Worm (Caenorhabditis elegans) whole organism, mixed stage, embryonic: ENCODE results near the gene C17F4.3.
"Not testable (repeated sequence)": the region's sequence is repeated elsewhere in the genome, so short reads cannot be mapped to it uniquely, and the experiment has no call there.

Experiments used
- M03D4.4 ChIP-seq: sonication (generic microtip); optimal IDR thresholded peaks from 2 replicates; lab custom pipeline; 2017; ENCODE audit warnings: mild to moderate bottlenecking, missing genetic modification characterization, missing compliant biosample characterization
- bed-3 ChIP-seq: fragments of 200-800 bp; sonication (Bioruptor generic); optimal IDR thresholded peaks from 3 replicates; lab custom pipeline; 2018; ENCODE audit warnings: mild to moderate bottlenecking, missing genetic modification characterization, moderate library complexity, missing compliant biosample characterization
- blmp-1 ChIP-seq: fragments of 150-350 bp; optimal IDR thresholded peaks from 2 replicates; lab custom pipeline; 2014; ENCODE audit warnings: missing biosample characterization, missing genetic modification characterization
- ceh-39 ChIP-seq: fragments of 150-350 bp; optimal IDR thresholded peaks from 2 replicates; lab custom pipeline; 2014; ENCODE audit warnings: missing biosample characterization, missing genetic modification characterization
- ceh-43 ChIP-seq: fragments of 200-800 bp; sonication (Bioruptor generic); optimal IDR thresholded peaks from 2 replicates; lab custom pipeline; 2018; ENCODE audit warnings: mild to moderate bottlenecking, missing genetic modification characterization, moderate library complexity, missing compliant biosample characterization
- ceh-83 ChIP-seq: fragments of 200-800 bp; sonication (Bioruptor generic); optimal IDR thresholded peaks from 2 replicates; lab custom pipeline; 2018; ENCODE audit warnings: mild to moderate bottlenecking, missing genetic modification characterization, missing compliant biosample characterization
- ces-1 ChIP-seq: fragments of 150-350 bp; optimal IDR thresholded peaks from 2 replicates; lab custom pipeline; 2014; ENCODE audit warnings: missing biosample characterization, missing genetic modification reagents, missing genetic modification characterization
- cnd-1 ChIP-seq: fragments of 200-800 bp; sonication (Bioruptor generic); optimal IDR thresholded peaks from 2 replicates; lab custom pipeline; 2018; ENCODE audit warnings: mild to moderate bottlenecking, missing genetic modification characterization, missing compliant biosample characterization
- drap-1 ChIP-seq: fragments of 200-800 bp; sonication (Bioruptor generic); optimal IDR thresholded peaks from 3 replicates; lab custom pipeline; 2018; ENCODE audit warnings: mild to moderate bottlenecking, missing genetic modification characterization, missing compliant biosample characterization
- elt-1 ChIP-seq: sonication (generic microtip); optimal IDR thresholded peaks from 2 replicates; lab custom pipeline; 2017; ENCODE audit warnings: missing genetic modification characterization, mild to moderate bottlenecking, missing compliant biosample characterization, antibody characterized with exemption, moderate library complexity, borderline replicate concordance; ENCODE audit not compliant: insufficient read depth
- elt-3 ChIP-seq: fragments of 150-350 bp; optimal IDR thresholded peaks from 2 replicates; lab custom pipeline; 2014; ENCODE audit warnings: missing biosample characterization, missing genetic modification characterization
- flh-1 ChIP-seq: fragments of 200-800 bp; sonication (Bioruptor generic); optimal IDR thresholded peaks from 2 replicates; lab custom pipeline; 2018; ENCODE audit warnings: mild to moderate bottlenecking, missing genetic modification characterization, moderate library complexity, missing compliant biosample characterization
- ham-2 ChIP-seq: fragments of 200-800 bp; sonication (Bioruptor generic); optimal IDR thresholded peaks from 2 replicates; lab custom pipeline; 2018; ENCODE audit warnings: mild to moderate bottlenecking, missing genetic modification characterization, missing compliant biosample characterization
- lin-13 ChIP-seq: fragments of 150-350 bp; optimal IDR thresholded peaks from 2 replicates; lab custom pipeline; 2014; ENCODE audit warnings: missing biosample characterization, missing genetic modification characterization
- lin-32 ChIP-seq: fragments of 200-800 bp; sonication (Bioruptor generic); optimal IDR thresholded peaks from 2 replicates; lab custom pipeline; 2018; ENCODE audit warnings: mild to moderate bottlenecking, missing genetic modification characterization, missing compliant biosample characterization
- lsy-2 ChIP-seq: fragments of 150-350 bp; optimal IDR thresholded peaks from 2 replicates; lab custom pipeline; 2014; ENCODE audit warnings: missing biosample characterization, missing genetic modification characterization
- mab-5 ChIP-seq: fragments of 150-350 bp; optimal IDR thresholded peaks from 2 replicates; lab custom pipeline; 2014; ENCODE audit warnings: missing biosample characterization, missing genetic modification characterization
- mep-1 ChIP-seq: fragments of 150-350 bp; optimal IDR thresholded peaks from 2 replicates; lab custom pipeline; 2017; ENCODE audit warnings: missing biosample characterization, missing genetic modification reagents, missing genetic modification characterization, inconsistent platforms
- mls-2 ChIP-seq: sonication (generic microtip); optimal IDR thresholded peaks from 2 replicates; lab custom pipeline; 2016; ENCODE audit warnings: mild to moderate bottlenecking, missing genetic modification characterization, moderate library complexity, missing compliant biosample characterization
- nhr-12 ChIP-seq: fragments of 150-350 bp; optimal IDR thresholded peaks from 2 replicates; lab custom pipeline; 2014; ENCODE audit warnings: missing biosample characterization, missing genetic modification characterization
- nhr-2 ChIP-seq: fragments of 150-350 bp; optimal IDR thresholded peaks from 2 replicates; lab custom pipeline; 2014; ENCODE audit warnings: missing biosample characterization, missing genetic modification characterization
- nhr-237 ChIP-seq: fragments of 150-350 bp; optimal IDR thresholded peaks from 2 replicates; lab custom pipeline; 2014; ENCODE audit warnings: missing biosample characterization, missing genetic modification characterization
- nhr-28 ChIP-seq: fragments of 150-350 bp; optimal IDR thresholded peaks from 2 replicates; lab custom pipeline; 2014; ENCODE audit warnings: missing biosample characterization, missing genetic modification characterization
- nhr-76 ChIP-seq: sonication (generic microtip); optimal IDR thresholded peaks from 2 replicates; lab custom pipeline; 2017; ENCODE audit warnings: missing biosample characterization, missing genetic modification characterization
- pha-4 ChIP-seq: fragments of 150-350 bp; optimal IDR thresholded peaks from 2 replicates; lab custom pipeline; 2018; ENCODE audit warnings: missing biosample characterization, missing genetic modification reagents, missing genetic modification characterization
- sem-2 ChIP-seq: fragments of 200-800 bp; sonication (Bioruptor generic); optimal IDR thresholded peaks from 2 replicates; lab custom pipeline; 2018; ENCODE audit warnings: mild to moderate bottlenecking, missing genetic modification characterization, missing compliant biosample characterization
- snpc-4 ChIP-seq: fragments of 150-350 bp; optimal IDR thresholded peaks from 2 replicates; lab custom pipeline; 2014; ENCODE audit warnings: missing biosample characterization, missing genetic modification characterization
- tbx-8 ChIP-seq: fragments of 200-800 bp; sonication (Bioruptor generic); optimal IDR thresholded peaks from 2 replicates; lab custom pipeline; 2018; ENCODE audit warnings: mild to moderate bottlenecking, missing genetic modification characterization, moderate library complexity, missing compliant biosample characterization
- unc-120 ChIP-seq: sonication (generic microtip); optimal IDR thresholded peaks from 2 replicates; lab custom pipeline; 2017; ENCODE audit warnings: missing genetic modification characterization, missing compliant biosample characterization; ENCODE audit not compliant: poor library complexity, severe bottlenecking
- unc-39 ChIP-seq: fragments of 150-350 bp; optimal IDR thresholded peaks from 2 replicates; lab custom pipeline; 2014; ENCODE audit warnings: missing biosample characterization, missing genetic modification characterization
- zip-8 ChIP-seq: fragments of 150-350 bp; optimal IDR thresholded peaks from 2 replicates; lab custom pipeline; 2014; ENCODE audit warnings: missing biosample characterization, missing genetic modification characterization
- ztf-11 ChIP-seq: fragments of 150-350 bp; optimal IDR thresholded peaks from 2 replicates; lab custom pipeline; 2014; ENCODE audit warnings: missing biosample characterization, missing genetic modification characterization

The C17F4.3 gene

ce11 chrII:3210365-3210764 is 29.9 kb upstream of the C17F4.3 start, which contains the start of gene ZC239.5:
ZC239.5 (plus strand) TSS chrII:3210665.
- TF ChIP-seq lsy-2 (tag; lab: Kevin White, UChicago) = no peak
- TF ChIP-seq zip-8 = no peak
- TF ChIP-seq, all 35 proteins: peak for 0

ce11 chrII:3213898-3214297 is 26.4 kb upstream of the C17F4.3 start, which contains the start of gene ZC239.4:
ZC239.4 (plus strand) TSS chrII:3214198.
- TF ChIP-seq flh-1 (no peak), ceh-43 (GFP tag; lab: Kevin White, UChicago) (no peak), sem-2 (no peak), nhr-12 (tag; lab: Kevin White, UChicago) (no peak), drap-1 (GFP tag; lab: Kevin White, UChicago) (no peak), lin-32 (no peak), ceh-39 (no peak), nhr-237 (tag; lab: Kevin White, UChicago) (no peak), ham-2 (GFP tag; lab: Kevin White, UChicago) (no peak), nhr-2 (tag; lab: Kevin White, UChicago) (no peak), zip-8 (no peak), ces-1 (GFP tag; lab: Kevin White, UChicago) (no peak), nhr-28 (tag; lab: Kevin White, UChicago) (no peak), blmp-1 (tag; lab: Kevin White, UChicago) (no peak), elt-3 (tag; lab: Kevin White, UChicago) (no peak), ztf-11 (tag; lab: Kevin White, UChicago) (no peak)

ce11 chrII:3215762-3216161 is 24.5 kb upstream of the C17F4.3 start, which contains the start of gene ZC239.3:
ZC239.3 (plus strand) TSS chrII:3216062.
- TF ChIP-seq elt-1; nhr-76 (tag; lab: Kevin White, UChicago); drap-1 (GFP tag; lab: Kevin White, UChicago): not testable (repeated sequence)

ce11 chrII:3220723-3221122 is 19.6 kb upstream of the C17F4.3 start, which contains the start of gene ZC239.22:
ZC239.22 (minus strand) TSS chrII:3220823.
- no peak for TF ChIP-seq blmp-1 (tag; lab: Kevin White, UChicago)
- TF ChIP-seq sem-2 = no peak
- TF ChIP-seq zip-8 = no peak
- no peak for TF ChIP-seq ceh-39
- no peak for TF ChIP-seq nhr-2 (tag; lab: Kevin White, UChicago)
- no peak for TF ChIP-seq unc-120 (tag; lab: Kevin White, UChicago)
- TF ChIP-seq lsy-2 (tag; lab: Kevin White, UChicago) = no peak
- no peak for TF ChIP-seq M03D4.4
- TF ChIP-seq mab-5 (tag; lab: Kevin White, UChicago) = no peak
- TF ChIP-seq elt-3 (tag; lab: Kevin White, UChicago) = no peak
- no peak for TF ChIP-seq tbx-8 (GFP tag; lab: Kevin White, UChicago)
- TF ChIP-seq cnd-1 (tag; lab: Kevin White, UChicago) = no peak
- TF ChIP-seq lin-13 (tag; lab: Kevin White, UChicago) = no peak

- TF ChIP-seq bed-3 (no peak), blmp-1 (tag; lab: Kevin White, UChicago) (no peak), mep-1 (no peak), ces-1 (GFP tag; lab: Kevin White, UChicago) (no peak), M03D4.4 (no peak), snpc-4 (tag; lab: Kevin White, UChicago) (no peak), sem-2 (no peak), ceh-83 (GFP tag; lab: Kevin White, UChicago) (no peak), lsy-2 (tag; lab: Kevin White, UChicago) (no peak), nhr-76 (tag; lab: Kevin White, UChicago) (no peak), pha-4 (tag; lab: Kevin White, UChicago) (no peak), mab-5 (tag; lab: Kevin White, UChicago) (no peak), lin-13 (tag; lab: Kevin White, UChicago) (no peak), ceh-43 (GFP tag; lab: Kevin White, UChicago) (no peak), ceh-39 (no peak), nhr-2 (tag; lab: Kevin White, UChicago) (no peak), elt-3 (tag; lab: Kevin White, UChicago) (no peak), unc-39 (tag; lab: Kevin White, UChicago) (no peak), mls-2 (tag; lab: Kevin White, UChicago) (no peak), lin-32 (no peak)
Observed at ce11 chrII:3221730-3222129, 18.6 kb upstream of the C17F4.3 start, which contains the start of gene ZC239.14. ZC239.14 (minus strand) TSS chrII:3222034.
